Fruit fly (Drosophila melanogaster): ENCODE results near the gene Cnot4.

The Cnot4 gene

dm6 chr2L:10439174-10439573 is 42.7 kb downstream of the Cnot4 start, which contains the start of gene Nse4:
Nse4 (plus strand) TSS chr2L:10439440.
- peak; percentile 10 for TF ChIP-seq N (GFP tag; optimal IDR thresholded peaks at IDR 0.05)
- TF ChIP-seq Vsx2 (GFP tag; optimal IDR thresholded peaks at IDR 0.05; ENCODE audit: partially characterized antibody), result no peak
- no peak for TF ChIP-seq pan (optimal IDR thresholded peaks at IDR 0.05)
- no peak for TF ChIP-seq dl (GFP tag; optimal IDR thresholded peaks at IDR 0.05; ENCODE audit: insufficient read depth in 1 of 2, partially characterized antibody in 2 of 2)

dm6 chr2L:10442048-10442790 is 45.7 kb downstream of the Cnot4 start, which contains the start of gene loh:
loh (plus strand) TSS chr2L:10442534.
- TF ChIP-seq br (GFP tag; optimal IDR thresholded peaks at IDR 0.05), result no peak
- peak; percentile 28 for TF ChIP-seq sv (GFP tag; optimal IDR thresholded peaks at IDR 0.05)
- TF ChIP-seq Abd-B (GFP tag; optimal IDR thresholded peaks at IDR 0.05), result no peak

- TF ChIP-seq br (GFP tag; optimal IDR thresholded peaks at IDR 0.05), result no peak
- TF ChIP-seq Mio (GFP tag; optimal IDR thresholded peaks at IDR 0.05), result no peak
- no peak for TF ChIP-seq tai (GFP tag; optimal IDR thresholded peaks at IDR 0.05)
- TF ChIP-seq CG32264 (GFP tag; optimal IDR thresholded peaks at IDR 0.05), result no peak
- TF ChIP-seq sage (GFP tag; optimal IDR thresholded peaks at IDR 0.05), result no peak
- no peak for TF ChIP-seq rgr (GFP tag; optimal IDR thresholded peaks at IDR 0.05)
Measured at dm6 chr2L:10452296-10452695, 55.8 kb downstream of the Cnot4 start, which contains the start of gene ppk10. ppk10 (minus strand) TSS chr2L:10452396.
